Worm (Caenorhabditis elegans) whole organism, L1 larva: ENCODE results near the gene str-209.

Experiments used
- aly-2 ChIP-seq: fragments of 150-350 bp; optimal IDR thresholded peaks from 2 replicates; lab custom pipeline; 2014; ENCODE audit warnings: missing biosample characterization, missing genetic modification characterization
- ama-1 ChIP-seq: fragments of 150-350 bp; optimal IDR thresholded peaks from 2 replicates; lab custom pipeline; 2014
- ceh-8 ChIP-seq: fragments of 200-800 bp; sonication (Bioruptor generic); optimal IDR thresholded peaks from 2 replicates; lab custom pipeline; 2018; ENCODE audit warnings: mild to moderate bottlenecking, missing genetic modification characterization, moderate library complexity, missing compliant biosample characterization
- egl-27 ChIP-seq, 2 experiments: fragments of 150-350 bp in 1 of 2; sonication (generic microtip); optimal IDR thresholded peaks; 3 replicates each; lab custom pipeline; 2017 to 2018; ENCODE audit warnings: missing biosample characterization in 2 of 2, missing genetic modification characterization in 2 of 2, missing genetic modification reagents in 2 of 2
- mep-1 ChIP-seq: fragments of 150-350 bp; optimal IDR thresholded peaks from 2 replicates; lab custom pipeline; 2014; ENCODE audit warnings: missing biosample characterization, missing genetic modification characterization
- nhr-76 ChIP-seq: sonication (generic microtip); optimal IDR thresholded peaks from 2 replicates; lab custom pipeline; 2017; ENCODE audit warnings: missing biosample characterization, missing genetic modification characterization
- nhr-77 ChIP-seq: fragments of 150-350 bp; optimal IDR thresholded peaks from 2 replicates; lab custom pipeline; 2014; ENCODE audit warnings: missing biosample characterization, missing genetic modification characterization
- pqm-1 ChIP-seq: sonication (generic microtip); optimal IDR thresholded peaks from 3 replicates; lab custom pipeline; 2017; ENCODE audit warnings: missing biosample characterization, missing genetic modification characterization
- skn-1 ChIP-seq: fragments of 150-350 bp; optimal IDR thresholded peaks from 2 replicates; lab custom pipeline; 2014; ENCODE audit warnings: missing biosample characterization, missing genetic modification characterization
- tbx-2 ChIP-seq: sonication (generic microtip); optimal IDR thresholded peaks from 2 replicates; lab custom pipeline; 2016; ENCODE audit warnings: missing genetic modification characterization, missing compliant biosample characterization
- unc-62 ChIP-seq: fragments of 150-350 bp; optimal IDR thresholded peaks from 2 replicates; lab custom pipeline; 2014; ENCODE audit warnings: missing biosample characterization, missing genetic modification reagents, missing genetic modification characterization
- unc-86 ChIP-seq: sonication (generic microtip); optimal IDR thresholded peaks from 2 replicates; lab custom pipeline; 2016; ENCODE audit warnings: missing genetic modification characterization, missing compliant biosample characterization
- zag-1 ChIP-seq: fragments of 150-350 bp; optimal IDR thresholded peaks from 2 replicates; lab custom pipeline; 2014; ENCODE audit warnings: missing biosample characterization, missing genetic modification characterization

DNA sequence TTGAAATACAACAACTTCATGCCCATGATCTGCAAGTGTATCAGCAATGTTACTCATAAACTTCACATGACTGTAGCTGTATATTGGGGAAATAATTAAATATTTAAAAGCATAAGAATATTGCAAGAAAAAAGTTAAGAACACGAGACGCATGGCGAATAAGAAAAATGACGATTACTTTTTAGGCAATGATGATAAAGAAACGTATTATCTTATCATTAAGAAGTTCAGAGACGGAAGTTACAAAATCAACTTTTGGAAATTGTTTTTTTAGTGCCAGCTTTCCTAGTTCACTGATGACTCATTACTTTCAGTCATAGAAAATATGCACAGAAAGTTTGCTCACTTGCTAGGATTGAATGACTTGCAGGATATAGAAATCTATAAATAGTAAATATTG is 51.7 kb downstream of the str-209 start, which contains the start of gene ugt-7:
- no peak for TF ChIP-seq nhr-77
- no peak for TF ChIP-seq unc-86
- TF ChIP-seq ama-1: no peak
- no peak for TF ChIP-seq nhr-76 (tag; lab: Kevin White, UChicago)
- no peak for TF ChIP-seq skn-1
- no peak for TF ChIP-seq mep-1 (tag; lab: Kevin White, UChicago)
- TF ChIP-seq tbx-2: no peak
- no peak for TF ChIP-seq pqm-1 (tag; lab: Kevin White, UChicago)
- TF ChIP-seq ceh-8 (GFP tag; lab: Kevin White, UChicago): no peak
- no peak for TF ChIP-seq aly-2 (tag; lab: Kevin White, UChicago)
- no peak for TF ChIP-seq zag-1
- TF ChIP-seq egl-27 (tag; optimal IDR thresholded peaks at IDR 0.05; lab: Kevin White, UChicago): no peak
- no peak for TF ChIP-seq unc-62
